Fruit fly (Drosophila melanogaster) whole organism, embryonic: ENCODE data around the gene Upf2.

Source experiments
- Adf1 ChIP-seq: fragments of 200-800 bp; sonication (Bioruptor generic); IDR thresholded peaks from 2 replicates; pipeline ENCODE4 v1.3.6; 2022; ENCODE audit warnings: missing biosample characterization, missing genetic modification characterization
- CG12659 ChIP-seq: fragments of 200-800 bp; sonication (Bioruptor generic); optimal IDR thresholded peaks from 3 replicates; lab custom pipeline; 2017; ENCODE audit warnings: mild to moderate bottlenecking, missing biosample characterization, missing genetic modification reagents, missing genetic modification characterization
- CG13287 ChIP-seq: fragments of 200-800 bp; sonication (Bioruptor generic); IDR thresholded peaks from 2 replicates; pipeline ENCODE4 v1.3.6; 2022; ENCODE audit warnings: missing biosample characterization, missing genetic modification characterization; ENCODE audit not compliant: partially characterized antibody
- CG2889 ChIP-seq: fragments of 200-800 bp; sonication (Bioruptor generic); IDR thresholded peaks from 3 replicates; pipeline ENCODE4 v1.3.6; 2022; ENCODE audit warnings: missing biosample characterization, missing genetic modification characterization
- CG7839 ChIP-seq: fragments of 200-800 bp; sonication (Bioruptor generic); optimal IDR thresholded peaks from 3 replicates; lab custom pipeline; 2018; ENCODE audit warnings: missing biosample characterization, mild to moderate bottlenecking, missing genetic modification characterization, moderate library complexity
- Hey ChIP-seq: fragments of 200-800 bp; sonication (Bioruptor generic); optimal IDR thresholded peaks from 3 replicates; lab custom pipeline; 2018; ENCODE audit warnings: missing biosample characterization, mild to moderate bottlenecking, missing genetic modification characterization
- Sin3A ChIP-seq: fragments of >200 bp; optimal IDR thresholded peaks from 2 replicates; lab custom pipeline; 2018
- btn ChIP-seq: fragments of 200-800 bp; sonication (Bioruptor generic); optimal IDR thresholded peaks from 2 replicates; lab custom pipeline; 2016; ENCODE audit warnings: missing biosample characterization, missing genetic modification characterization
- crol ChIP-seq: fragments of 200-800 bp; sonication (Bioruptor generic); IDR thresholded peaks from 2 replicates; pipeline ENCODE4 v1.3.6; 2022; ENCODE audit warnings: missing biosample characterization, missing genetic modification characterization
- jing ChIP-seq: fragments of 200-800 bp; sonication (Bioruptor generic); optimal IDR thresholded peaks from 2 replicates; lab custom pipeline; 2018; ENCODE audit warnings: missing biosample characterization, mild to moderate bottlenecking, missing genetic modification characterization
- kay ChIP-seq: fragments of 200-800 bp; sonication (Bioruptor generic); optimal IDR thresholded peaks from 2 replicates; lab custom pipeline; 2016; ENCODE audit warnings: missing biosample characterization, missing genetic modification characterization
- pita ChIP-seq: fragments of 200-800 bp; sonication (Bioruptor generic); optimal IDR thresholded peaks from 2 replicates; lab custom pipeline; 2017; ENCODE audit warnings: missing biosample characterization, mild to moderate bottlenecking, missing genetic modification characterization
- psq ChIP-seq: fragments of 200-800 bp; sonication (Bioruptor generic); optimal IDR thresholded peaks from 2 replicates; lab custom pipeline; 2017; ENCODE audit warnings: missing biosample characterization, missing genetic modification characterization

DNA sequence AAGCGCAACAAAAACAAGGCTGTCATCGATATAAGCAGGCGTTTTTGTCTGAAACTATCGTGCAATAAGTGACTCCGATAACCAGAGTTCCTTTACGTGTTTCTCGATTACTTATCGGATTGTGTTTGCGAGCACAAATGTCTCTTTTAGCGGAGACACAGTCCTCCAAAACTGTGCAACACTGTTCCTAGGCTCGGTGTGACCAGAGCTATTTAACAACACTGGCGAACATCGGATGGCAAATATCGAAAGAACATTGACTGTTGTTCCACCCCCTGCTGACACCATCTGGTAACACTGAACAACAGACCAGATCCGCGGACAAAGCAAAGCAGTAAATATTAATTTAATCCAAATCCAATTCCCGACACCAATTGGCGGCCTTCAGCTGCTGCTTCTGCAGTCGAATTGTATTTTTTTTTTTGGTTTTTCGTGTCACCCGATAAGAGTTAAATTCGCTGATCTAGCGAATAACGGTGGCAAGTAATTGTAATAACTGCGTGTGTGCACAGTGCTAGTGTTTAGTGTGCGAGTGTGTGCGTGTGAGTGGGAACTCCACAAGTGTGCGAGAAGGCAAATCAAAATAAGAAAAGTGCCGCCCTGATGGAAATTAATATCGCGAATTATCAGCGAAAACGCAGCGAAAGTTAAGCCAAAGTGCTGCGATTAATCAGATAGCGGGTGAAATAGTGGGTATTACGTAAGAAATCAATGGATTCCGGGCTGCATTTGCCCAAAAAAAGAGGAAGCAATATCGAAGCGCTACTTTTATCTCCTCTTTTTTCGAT is 13.7 kb downstream of the Upf2 start, which contains the start of gene mys:
- TF ChIP-seq btn (GFP tag; lab: Kevin White, UChicago) (peak; percentile 35), psq (GFP tag; lab: Kevin White, UChicago) (peak; percentile 26), Hey (peak; percentile 2), CG7839 (tag; lab: Kevin White, UChicago) (peak; percentile 54), CG2889 (GFP tag; lab: Robert Waterston, UW) (peak; percentile 48; the same call in 1 of the 3 replicates), pita (GFP tag; lab: Kevin White, UChicago) (peak; percentile 90), Adf1 (GFP tag; lab: Robert Waterston, UW) (peak; percentile 15; the same call in 1 of the 2 replicates), Sin3A (lab: Kevin White, UChicago) (peak; percentile 84), CG13287 (peak; percentile 97), crol (GFP tag; lab: Robert Waterston, UW) (no peak), jing (GFP tag; lab: Kevin White, UChicago) (no peak), CG12659 (GFP tag; lab: Kevin White, UChicago) (peak; percentile 92), kay (no peak)
